Worm (Caenorhabditis elegans) whole organism, mixed stage, embryonic: Measurements from ENCODE around the gene F58E6.8.

Experiments used
- drap-1 ChIP-seq: fragments of 200-800 bp; sonication (Bioruptor generic); optimal IDR thresholded peaks from 3 replicates; lab custom pipeline; 2018; ENCODE audit warnings: mild to moderate bottlenecking, missing genetic modification characterization, missing compliant biosample characterization
- hlh-1 ChIP-seq: fragments of 150-350 bp; optimal IDR thresholded peaks from 2 replicates; lab custom pipeline; 2014; ENCODE audit warnings: missing biosample characterization, missing genetic modification reagents, missing genetic modification characterization
- lsy-2 ChIP-seq: fragments of 150-350 bp; optimal IDR thresholded peaks from 2 replicates; lab custom pipeline; 2014; ENCODE audit warnings: missing biosample characterization, missing genetic modification characterization
- nhr-237 ChIP-seq: fragments of 150-350 bp; optimal IDR thresholded peaks from 2 replicates; lab custom pipeline; 2014; ENCODE audit warnings: missing biosample characterization, missing genetic modification characterization
- nhr-76 ChIP-seq: sonication (generic microtip); optimal IDR thresholded peaks from 2 replicates; lab custom pipeline; 2017; ENCODE audit warnings: missing biosample characterization, missing genetic modification characterization
- snpc-4 ChIP-seq: fragments of 150-350 bp; optimal IDR thresholded peaks from 2 replicates; lab custom pipeline; 2014; ENCODE audit warnings: missing biosample characterization, missing genetic modification characterization
- unc-39 ChIP-seq: fragments of 150-350 bp; optimal IDR thresholded peaks from 2 replicates; lab custom pipeline; 2014; ENCODE audit warnings: missing biosample characterization, missing genetic modification characterization
- unc-62 ChIP-seq: fragments of 150-350 bp; optimal IDR thresholded peaks from 2 replicates; lab custom pipeline; 2014; ENCODE audit warnings: missing biosample characterization, missing genetic modification reagents, missing genetic modification characterization
- ztf-11 ChIP-seq: fragments of 150-350 bp; optimal IDR thresholded peaks from 2 replicates; lab custom pipeline; 2014; ENCODE audit warnings: missing biosample characterization, missing genetic modification characterization

DNA sequence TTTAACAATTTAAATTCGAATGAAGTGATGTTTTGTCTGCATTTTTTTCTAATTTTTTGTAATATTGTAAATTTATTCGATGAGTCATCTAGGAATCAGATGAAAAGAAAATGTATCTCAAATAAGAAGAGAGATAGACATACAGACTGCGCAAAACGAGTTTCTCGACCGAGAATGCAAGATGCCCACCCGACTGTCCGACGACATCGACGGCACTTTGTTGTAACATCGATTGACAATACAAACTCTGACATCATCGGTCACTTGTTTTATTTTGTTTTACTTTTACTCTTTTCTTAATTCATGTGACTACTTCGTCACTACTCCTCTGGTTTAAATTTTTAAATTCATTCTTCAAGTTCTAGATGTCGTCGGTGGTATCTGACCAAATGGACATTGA is 14.8 kb downstream of the F58E6.8 start, which contains the start of gene sta-2:
- TF ChIP-seq ztf-11 (no peak), nhr-237 (tag; lab: Kevin White, UChicago) (no peak), nhr-76 (tag; lab: Kevin White, UChicago) (no peak), hlh-1 (tag; lab: Kevin White, UChicago) (no peak), snpc-4 (tag; lab: Kevin White, UChicago) (no peak), lsy-2 (tag; lab: Kevin White, UChicago) (no peak), unc-62 (no peak), drap-1 (GFP tag; lab: Kevin White, UChicago) (no peak), unc-39 (no peak)
